Fruit fly (Drosophila melanogaster): Measurements from ENCODE around the gene GluRS-m.
A peak's percentile ranks its signal among the peaks of the same experiment; 100 is the strongest.

GluRS-m gene

dm6 chr3L:16451887-16452751 lies 35.1 kb upstream of the GluRS-m start, which contains the start of gene dsx-c73A (continued):
- TF ChIP-seq CG3065 (GFP tag; optimal IDR thresholded peaks at IDR 0.05) = no peak
- TF ChIP-seq CG9437 (GFP tag; optimal IDR thresholded peaks at IDR 0.05) = peak; percentile 62
- TF ChIP-seq ara (GFP tag; IDR thresholded peaks at IDR 0.05) = peak; percentile 62; the same call in 1 of the 2 replicates
- TF ChIP-seq CoRest (tag; optimal IDR thresholded peaks at IDR 0.05) = peak; percentile 38
- peak; percentile 10; the same call in 1 of the 2 replicates for TF ChIP-seq H2.0 (GFP tag; IDR thresholded peaks at IDR 0.05)
- TF ChIP-seq CG4424 (GFP tag; optimal IDR thresholded peaks at IDR 0.05) = peak; percentile 57
- peak in 1 of 2 experiments; percentile 27 for TF ChIP-seq chif (GFP tag; optimal IDR thresholded peaks at IDR 0.05)
- TF ChIP-seq CG2712 (tag; optimal IDR thresholded peaks at IDR 0.05) = peak; percentile 64
- TF ChIP-seq CG34224 (GFP tag; IDR thresholded peaks at IDR 0.05; ENCODE audit: partially characterized antibody) = no peak
- peak; percentile 46; the same call in 1 of the 2 replicates for TF ChIP-seq lmd (GFP tag; IDR thresholded peaks at IDR 0.05)
- peak; percentile 4 for TF ChIP-seq Hsf (GFP tag; optimal IDR thresholded peaks at IDR 0.05)
- peak; percentile 65 for TF ChIP-seq vvl (GFP tag; IDR thresholded peaks at IDR 0.05)
- no peak for TF ChIP-seq Doc3 (GFP tag; IDR thresholded peaks at IDR 0.05; ENCODE audit: partially characterized antibody)
- peak; percentile 59 to 80 for TF ChIP-seq bsh (GFP tag; optimal IDR thresholded peaks at IDR 0.05)
- TF ChIP-seq D19A (tag; optimal IDR thresholded peaks at IDR 0.05) = peak; percentile 21
- TF ChIP-seq CG7839 (tag; optimal IDR thresholded peaks at IDR 0.05) = peak; percentile 45
- TF ChIP-seq CG11456 (GFP tag; IDR thresholded peaks at IDR 0.05) = 0 out of 3 replicates have a peak, but pooled peaks have one; percentile 17
- no peak for TF ChIP-seq CG7963 (GFP tag; IDR thresholded peaks at IDR 0.05; ENCODE audit: partially characterized antibody)
- TF ChIP-seq p53 (GFP tag; optimal IDR thresholded peaks at IDR 0.05) = no peak
- TF ChIP-seq pho (GFP tag; optimal IDR thresholded peaks at IDR 0.05) = no peak
- no peak for TF ChIP-seq CG3281 (GFP tag; optimal IDR thresholded peaks at IDR 0.05)
- TF ChIP-seq toy (GFP tag; IDR thresholded peaks at IDR 0.05) = no peak
- TF ChIP-seq unpg (GFP tag; optimal IDR thresholded peaks at IDR 0.05) = peak; percentile 42
- peak; percentile 56 for TF ChIP-seq gem (tag; optimal IDR thresholded peaks at IDR 0.05)
- TF ChIP-seq gcm2 (GFP tag; optimal IDR thresholded peaks at IDR 0.05) = no peak
- TF ChIP-seq zfh2 (GFP tag; optimal IDR thresholded peaks at IDR 0.05) = no peak
- peak; percentile 25 for TF ChIP-seq Chrac-16 (GFP tag; optimal IDR thresholded peaks at IDR 0.05)
- peak; percentile 48 for TF ChIP-seq grau (tag; optimal IDR thresholded peaks at IDR 0.05)
- peak; percentile 52; the same call in 1 of the 2 replicates for TF ChIP-seq CG31441 (GFP tag; IDR thresholded peaks at IDR 0.05)
- no peak for TF ChIP-seq pan (optimal IDR thresholded peaks at IDR 0.05)
- peak in 1 of 2 experiments; percentile 27 for TF ChIP-seq pan (GFP tag; optimal IDR thresholded peaks at IDR 0.05 in 1 of 2, IDR thresholded peaks at IDR 0.05 in 1 of 2)
- no peak for TF ChIP-seq C15 (GFP tag; IDR thresholded peaks at IDR 0.05)
- peak; percentile 57; the same call in 2 of the 3 replicates for TF ChIP-seq zfh1 (GFP tag; IDR thresholded peaks at IDR 0.05)
- peak; percentile 51 for TF ChIP-seq CG12391 (tag; optimal IDR thresholded peaks at IDR 0.05)
- peak in 1 of 2 experiments; percentile 8 for TF ChIP-seq Hr78 (GFP tag; optimal IDR thresholded peaks at IDR 0.05)
- TF ChIP-seq ranshi (GFP tag; IDR thresholded peaks at IDR 0.05) = 0 out of 2 replicates have a peak, but pooled peaks have one; percentile 20
- TF ChIP-seq twi (tag; optimal IDR thresholded peaks at IDR 0.05) = no peak
- peak in 1 of 2 experiments; percentile 24 for TF ChIP-seq Hr51 (GFP tag; optimal IDR thresholded peaks at IDR 0.05)
- peak; percentile 6 for TF ChIP-seq CG17802 (tag; optimal IDR thresholded peaks at IDR 0.05)
- TF ChIP-seq CG11093 (GFP tag; IDR thresholded peaks at IDR 0.05) = 0 out of 3 replicates have a peak, but pooled peaks have one; percentile 12
- TF ChIP-seq CG6689 (GFP tag; IDR thresholded peaks at IDR 0.05) = peak; percentile 46; the same call in 1 of the 2 replicates
- no peak for TF ChIP-seq Aef1 (GFP tag; IDR thresholded peaks at IDR 0.05)
- TF ChIP-seq Sry-δ (GFP tag; optimal IDR thresholded peaks at IDR 0.05) = no peak
- TF ChIP-seq CG8924 (tag; optimal IDR thresholded peaks at IDR 0.05) = peak; percentile 32
- TF ChIP-seq E2f1 (GFP tag; IDR thresholded peaks at IDR 0.05) = 0 out of 2 replicates have a peak, but pooled peaks have one; percentile 11
- no peak for TF ChIP-seq sima (GFP tag; optimal IDR thresholded peaks at IDR 0.05)
- no peak for TF ChIP-seq CG2129 (GFP tag; IDR thresholded peaks at IDR 0.05; ENCODE audit: partially characterized antibody)
- TF ChIP-seq bcd (GFP tag; optimal IDR thresholded peaks at IDR 0.05) = peak; percentile 5

Measured in whole organism, embryonic.